Fruit fly (Drosophila melanogaster) whole organism, prepupa: ENCODE data around the gene Reg-2.
A peak's percentile ranks its signal among the peaks of the same experiment; 100 is the strongest.

ENCODE experiments used
- Blimp-1 ChIP-seq: fragments of 200-800 bp; sonication (Bioruptor generic); optimal IDR thresholded peaks from 3 replicates; lab custom pipeline; 2017; ENCODE audit warnings: missing biosample characterization, missing genetic modification characterization, mild to moderate bottlenecking, moderate library complexity, missing genetic modification reagents
- CG11294 ChIP-seq: fragments of 200-800 bp; sonication (Bioruptor generic); IDR thresholded peaks from 2 replicates; pipeline ENCODE4 v1.3.6; 2022; ENCODE audit warnings: missing biosample characterization, missing genetic modification characterization
- CG31627 ChIP-seq: fragments of 200-800 bp; sonication (Bioruptor generic); optimal IDR thresholded peaks from 3 replicates; lab custom pipeline; 2016; ENCODE audit warnings: missing biosample characterization, missing genetic modification characterization
- CG4318 ChIP-seq: fragments of 200-800 bp; sonication (Bioruptor generic); optimal IDR thresholded peaks from 3 replicates; lab custom pipeline; 2017; ENCODE audit warnings: missing biosample characterization, mild to moderate bottlenecking, missing genetic modification characterization
- CG6163 ChIP-seq: fragments of 200-800 bp; sonication (Bioruptor generic); IDR thresholded peaks from 3 replicates; pipeline ENCODE4 v1.3.6; 2022; ENCODE audit warnings: missing biosample characterization, missing genetic modification characterization
- Ets21C ChIP-seq: fragments of 200-800 bp; sonication (Bioruptor generic); optimal IDR thresholded peaks from 3 replicates; lab custom pipeline; 2016; ENCODE audit warnings: missing biosample characterization, missing genetic modification characterization
- Lpt ChIP-seq: fragments of 200-800 bp; sonication (Bioruptor generic); optimal IDR thresholded peaks from 3 replicates; lab custom pipeline; 2016; ENCODE audit warnings: missing biosample characterization, missing genetic modification characterization
- dsx ChIP-seq: fragments of 200-800 bp; optimal IDR thresholded peaks from 3 replicates; lab custom pipeline; 2019; ENCODE audit warnings: missing biosample characterization, mild to moderate bottlenecking, missing genetic modification characterization, moderate library complexity; ENCODE audit not compliant: poor library complexity, severe bottlenecking
- fd85E ChIP-seq: fragments of 200-800 bp; sonication (Bioruptor generic); optimal IDR thresholded peaks from 3 replicates; lab custom pipeline; 2016; ENCODE audit warnings: missing biosample characterization, missing genetic modification characterization
- pdm3 ChIP-seq: fragments of 200-800 bp; sonication (Bioruptor generic); optimal IDR thresholded peaks from 3 replicates; lab custom pipeline; 2016; ENCODE audit warnings: missing biosample characterization, missing genetic modification characterization

DNA sequence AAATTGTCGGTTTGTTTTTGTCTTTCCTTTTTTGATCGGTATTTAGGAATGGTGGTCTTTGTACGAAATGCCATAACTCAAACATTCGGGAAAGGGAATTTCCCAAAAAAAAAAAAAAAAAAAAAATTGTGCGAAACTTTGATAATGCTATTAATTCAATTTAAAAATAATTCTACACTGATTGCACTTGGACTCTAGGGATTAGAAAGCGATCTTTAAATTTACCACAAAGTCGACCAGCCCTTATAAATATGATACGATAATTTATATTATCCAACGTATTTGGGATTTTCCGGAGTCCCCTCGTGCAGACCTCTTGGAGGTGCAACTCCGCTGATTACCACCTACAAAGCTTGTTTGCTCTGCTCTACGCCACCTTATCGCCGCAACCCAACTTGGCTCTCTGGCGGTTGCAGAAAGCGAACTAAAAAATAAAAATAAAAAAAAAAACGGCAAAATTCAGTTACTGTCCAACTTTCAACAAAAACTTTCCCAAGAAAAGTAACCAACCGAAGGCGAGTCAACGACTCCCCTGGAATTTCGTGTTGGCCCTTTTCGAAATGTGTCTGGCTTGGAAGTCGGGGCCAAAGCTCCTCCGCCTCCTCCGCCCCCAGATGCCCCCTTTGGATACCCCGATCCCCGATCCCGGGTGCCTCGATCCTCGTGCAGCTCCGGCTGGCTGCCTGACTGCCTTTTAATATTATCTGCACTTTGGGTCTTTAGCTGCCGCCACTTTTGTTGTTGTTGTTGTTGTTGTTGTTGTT, 1.4 kb upstream of the Reg-2 start:
- TF ChIP-seq CG11294 (GFP tag; lab: Robert Waterston, UW) (0 out of 2 replicates have a peak, but pooled peaks have one; percentile 9), Blimp-1 (no peak), Lpt (GFP tag; lab: Kevin White, UChicago) (no peak), Ets21C (GFP tag; lab: Kevin White, UChicago) (no peak), CG4318 (no peak), CG31627 (GFP tag; lab: Kevin White, UChicago) (no peak), fd85E (GFP tag; lab: Kevin White, UChicago) (no peak), dsx (GFP tag; lab: Kevin White, UChicago) (no peak), CG6163 (GFP tag; lab: Robert Waterston, UW) (no peak), pdm3 (GFP tag; lab: Kevin White, UChicago) (no peak)
